Fruit fly (Drosophila melanogaster) whole organism, embryonic: ENCODE measurements around the gene CG44385.
A peak's percentile ranks its signal among the peaks of the same experiment; 100 is the strongest.

Experiments used
- Adf1 ChIP-seq: fragments of 200-800 bp; sonication (Bioruptor generic); IDR thresholded peaks from 2 replicates; pipeline ENCODE4 v1.3.6; 2022; ENCODE audit warnings: missing biosample characterization, missing genetic modification characterization
- CG10147 ChIP-seq: fragments of 200-800 bp; sonication (Bioruptor generic); optimal IDR thresholded peaks from 2 replicates; lab custom pipeline; 2019; ENCODE audit warnings: missing biosample characterization, mild to moderate bottlenecking, missing genetic modification characterization, moderate library complexity
- CG12236 ChIP-seq: fragments of 200-800 bp; sonication (Bioruptor generic); optimal IDR thresholded peaks from 2 replicates; lab custom pipeline; 2016; ENCODE audit warnings: missing biosample characterization, missing genetic modification characterization
- CG12659 ChIP-seq: fragments of 200-800 bp; sonication (Bioruptor generic); optimal IDR thresholded peaks from 3 replicates; lab custom pipeline; 2017; ENCODE audit warnings: mild to moderate bottlenecking, missing biosample characterization, missing genetic modification reagents, missing genetic modification characterization
- CG13296 ChIP-seq: fragments of 200-800 bp; sonication (Bioruptor generic); optimal IDR thresholded peaks from 3 replicates; lab custom pipeline; 2018; ENCODE audit warnings: missing biosample characterization, mild to moderate bottlenecking, missing genetic modification characterization
- CG14441 ChIP-seq: fragments of 200-800 bp; sonication (Bioruptor generic); IDR thresholded peaks from 2 replicates; pipeline ENCODE4 v1.3.6; 2022; ENCODE audit warnings: missing biosample characterization, missing genetic modification characterization
- CG15479 ChIP-seq: fragments of 200-800 bp; sonication (Bioruptor generic); optimal IDR thresholded peaks from 3 replicates; lab custom pipeline; 2019; ENCODE audit warnings: missing biosample characterization, mild to moderate bottlenecking, missing genetic modification characterization, moderate library complexity
- CG16863 ChIP-seq: fragments of 200-800 bp; sonication (Bioruptor generic); optimal IDR thresholded peaks from 3 replicates; lab custom pipeline; 2016; ENCODE audit warnings: missing biosample characterization, missing genetic modification characterization
- CG17186 ChIP-seq: fragments of 200-800 bp; sonication (Bioruptor generic); optimal IDR thresholded peaks from 3 replicates; lab custom pipeline; 2017; ENCODE audit warnings: missing biosample characterization, missing genetic modification reagents, missing genetic modification characterization
- CG17385 ChIP-seq: fragments of 200-800 bp; sonication (Bioruptor generic); optimal IDR thresholded peaks from 3 replicates; lab custom pipeline; 2018; ENCODE audit warnings: missing biosample characterization, mild to moderate bottlenecking, missing genetic modification characterization
- CG31388 ChIP-seq: fragments of 200-800 bp; sonication (Bioruptor generic); optimal IDR thresholded peaks from 2 replicates; lab custom pipeline; 2016; ENCODE audit warnings: missing biosample characterization, missing genetic modification characterization
- CG4328 ChIP-seq: fragments of 200-800 bp; sonication (Bioruptor generic); optimal IDR thresholded peaks from 3 replicates; lab custom pipeline; 2017; ENCODE audit warnings: missing biosample characterization, missing genetic modification reagents, missing genetic modification characterization
- CG4854 ChIP-seq: fragments of 200-800 bp; sonication (Bioruptor generic); optimal IDR thresholded peaks from 2 replicates; lab custom pipeline; 2016; ENCODE audit warnings: missing biosample characterization, missing genetic modification characterization, inconsistent platforms
- CG6683 ChIP-seq: fragments of 200-800 bp; sonication (Bioruptor generic); optimal IDR thresholded peaks from 2 replicates; lab custom pipeline; 2017; ENCODE audit warnings: missing biosample characterization, mild to moderate bottlenecking, missing genetic modification characterization, missing genetic modification reagents
- CG6791 ChIP-seq: fragments of 200-800 bp; sonication (Bioruptor generic); IDR thresholded peaks from 3 replicates; pipeline ENCODE4 v1.3.6; 2022; ENCODE audit warnings: missing biosample characterization, missing genetic modification characterization; ENCODE audit not compliant: partially characterized antibody
- CG7372 ChIP-seq: fragments of 200-800 bp; sonication (Bioruptor generic); IDR thresholded peaks from 2 replicates; pipeline ENCODE4 v1.3.6; 2022; ENCODE audit warnings: missing biosample characterization, missing genetic modification characterization
- CG8290 ChIP-seq, 3 experiments: fragments of 200-800 bp; sonication (Bioruptor generic); optimal IDR thresholded peaks; 2 replicates each; lab custom pipeline; 2016 to 2019; ENCODE audit warnings: missing biosample characterization in 3 of 3, missing genetic modification characterization in 3 of 3, mild to moderate bottlenecking in 2 of 3, moderate library complexity in 1 of 3
- CG8388 ChIP-seq: fragments of 200-800 bp; sonication (Bioruptor generic); optimal IDR thresholded peaks from 2 replicates; lab custom pipeline; 2019; ENCODE audit warnings: missing biosample characterization, mild to moderate bottlenecking, missing genetic modification characterization, moderate library complexity
- CG8924 ChIP-seq: fragments of 200-800 bp; optimal IDR thresholded peaks from 3 replicates; lab custom pipeline; 2019; ENCODE audit warnings: missing biosample characterization, mild to moderate bottlenecking, missing genetic modification characterization, moderate library complexity
- CTCF ChIP-seq: fragments of 200-800 bp; sonication (Bioruptor generic); optimal IDR thresholded peaks from 2 replicates; lab custom pipeline; 2017; ENCODE audit warnings: missing biosample characterization, mild to moderate bottlenecking, missing genetic modification characterization, moderate library complexity
- CrebB ChIP-seq: fragments of 200-800 bp; sonication (Bioruptor generic); optimal IDR thresholded peaks from 3 replicates; lab custom pipeline; 2018; ENCODE audit warnings: missing biosample characterization, mild to moderate bottlenecking, missing genetic modification characterization
- D ChIP-seq, 2 experiments: fragments of 200-800 bp in 1 of 2; fragments of >200 bp in 1 of 2; sonication (Bioruptor generic) in 1 of 2; optimal IDR thresholded peaks; 2 replicates in 1 of 2; 3 replicates in 1 of 2; lab custom pipeline; 2017; ENCODE audit warnings: mild to moderate bottlenecking in 1 of 2, missing biosample characterization in 1 of 2, missing genetic modification characterization in 1 of 2, missing genetic modification reagents in 1 of 2
- Hmr ChIP-seq: fragments of 200-800 bp; sonication (Bioruptor generic); optimal IDR thresholded peaks from 3 replicates; lab custom pipeline; 2017; ENCODE audit warnings: mild to moderate bottlenecking, missing biosample characterization, missing genetic modification reagents, missing genetic modification characterization
- Hmx ChIP-seq: fragments of 200-800 bp; sonication (Bioruptor generic); optimal IDR thresholded peaks from 2 replicates; lab custom pipeline; 2016; ENCODE audit warnings: missing biosample characterization, missing genetic modification characterization
- Lhr ChIP-seq: fragments of 200-800 bp; sonication (Bioruptor generic); optimal IDR thresholded peaks from 3 replicates; lab custom pipeline; 2017; ENCODE audit warnings: mild to moderate bottlenecking, missing biosample characterization, missing genetic modification reagents, missing genetic modification characterization
- Max ChIP-seq: fragments of 200-800 bp; sonication (Bioruptor generic); optimal IDR thresholded peaks from 2 replicates; lab custom pipeline; 2016; ENCODE audit warnings: missing biosample characterization, mild to moderate bottlenecking, missing genetic modification characterization
- Mes4 ChIP-seq: fragments of 200-800 bp; sonication (Bioruptor generic); optimal IDR thresholded peaks from 2 replicates; lab custom pipeline; 2016; ENCODE audit warnings: missing biosample characterization, missing genetic modification characterization
- Nf-YA ChIP-seq: fragments of 200-800 bp; sonication (Bioruptor generic); IDR thresholded peaks from 2 replicates; pipeline ENCODE4 v1.3.6; 2022; ENCODE audit warnings: missing biosample characterization, missing genetic modification characterization
- Nf-YB ChIP-seq: fragments of 200-800 bp; sonication (Bioruptor generic); optimal IDR thresholded peaks from 3 replicates; lab custom pipeline; 2019; ENCODE audit warnings: missing biosample characterization, mild to moderate bottlenecking, missing genetic modification characterization, moderate library complexity
- Usf ChIP-seq: fragments of 200-800 bp; sonication (Bioruptor generic); optimal IDR thresholded peaks from 2 replicates; lab custom pipeline; 2017; ENCODE audit warnings: missing genotype, missing biosample characterization, missing genetic modification characterization
- aop ChIP-seq: fragments of 200-800 bp; sonication (Bioruptor generic); IDR thresholded peaks from 2 replicates; pipeline ENCODE4 v1.3.6; 2022; ENCODE audit warnings: missing biosample characterization, missing genetic modification characterization
- ap ChIP-seq: fragments of 200-800 bp; sonication (Bioruptor generic); IDR thresholded peaks from 2 replicates; pipeline ENCODE4 v1.3.6; 2022; ENCODE audit warnings: missing biosample characterization, missing genetic modification characterization
- az2 ChIP-seq: fragments of 200-800 bp; sonication (Bioruptor generic); optimal IDR thresholded peaks from 3 replicates; lab custom pipeline; 2016; ENCODE audit warnings: missing biosample characterization, missing genetic modification characterization
- disco-r ChIP-seq: fragments of 200-800 bp; sonication (Bioruptor generic); optimal IDR thresholded peaks from 2 replicates; lab custom pipeline; 2016; ENCODE audit warnings: missing biosample characterization, missing genetic modification characterization
- jumu ChIP-seq: fragments of 200-800 bp; sonication (Bioruptor generic); optimal IDR thresholded peaks from 3 replicates; lab custom pipeline; 2016; ENCODE audit warnings: missing biosample characterization, missing genetic modification characterization
- knrl ChIP-seq: fragments of 200-800 bp; sonication (Bioruptor generic); IDR thresholded peaks from 3 replicates; pipeline ENCODE4 v1.3.6; 2022; ENCODE audit warnings: missing biosample characterization, missing genetic modification characterization; ENCODE audit not compliant: partially characterized antibody
- nerfin-1 ChIP-seq: fragments of 200-800 bp; sonication (Bioruptor generic); optimal IDR thresholded peaks from 3 replicates; lab custom pipeline; 2019; ENCODE audit warnings: missing biosample characterization, mild to moderate bottlenecking, missing genetic modification characterization, moderate library complexity
- pb ChIP-seq: fragments of 200-800 bp; sonication (Bioruptor generic); optimal IDR thresholded peaks from 3 replicates; lab custom pipeline; 2016; ENCODE audit warnings: missing biosample characterization, missing genetic modification characterization
- schlank ChIP-seq: fragments of 200-800 bp; sonication (Bioruptor generic); optimal IDR thresholded peaks from 2 replicates; lab custom pipeline; 2018; ENCODE audit warnings: missing biosample characterization, mild to moderate bottlenecking, missing genetic modification characterization
- sd ChIP-seq: fragments of 200-800 bp; sonication (Bioruptor generic); optimal IDR thresholded peaks from 3 replicates; lab custom pipeline; 2018; ENCODE audit warnings: missing biosample characterization, mild to moderate bottlenecking, missing genetic modification characterization, moderate library complexity
- sens ChIP-seq: fragments of 200-800 bp; sonication (Bioruptor generic); peaks from one replicate; lab custom pipeline; 2016; ENCODE audit warnings: missing biosample characterization, missing genetic modification characterization
- sisA ChIP-seq: fragments of 200-800 bp; sonication (Bioruptor generic); IDR thresholded peaks from 2 replicates; pipeline ENCODE4 v1.3.6; 2022; ENCODE audit warnings: missing biosample characterization, missing genetic modification characterization
- sqz ChIP-seq: fragments of 200-800 bp; sonication (Bioruptor generic); optimal IDR thresholded peaks from 3 replicates; lab custom pipeline; 2018; ENCODE audit warnings: missing biosample characterization, mild to moderate bottlenecking, missing genetic modification characterization
- tin ChIP-seq: fragments of 200-800 bp; sonication (Bioruptor generic); optimal IDR thresholded peaks from 3 replicates; lab custom pipeline; 2016; ENCODE audit warnings: missing biosample characterization, missing genetic modification characterization
- usp ChIP-seq: fragments of >200 bp; optimal IDR thresholded peaks from 2 replicates; lab custom pipeline; 2017; ENCODE audit warnings: missing biosample characterization, missing genetic modification characterization
- vnd ChIP-seq: fragments of 200-800 bp; sonication (Bioruptor generic); IDR thresholded peaks from 3 replicates; pipeline ENCODE4 v1.3.6; 2022; ENCODE audit warnings: missing biosample characterization, missing genetic modification characterization; ENCODE audit not compliant: partially characterized antibody
- z ChIP-seq: fragments of 200-800 bp; sonication (Bioruptor generic); IDR thresholded peaks from 3 replicates; pipeline ENCODE4 v1.3.6; 2022; ENCODE audit warnings: missing biosample characterization, missing genetic modification characterization
- zfh2 ChIP-seq: fragments of 200-800 bp; sonication (Bioruptor generic); optimal IDR thresholded peaks from 2 replicates; lab custom pipeline; 2016; ENCODE audit warnings: missing biosample characterization, missing genetic modification characterization

CG44385 gene

dm6 chrX:11146598-11147176 is 14.5 kb upstream of the CG44385 start (continued):
- TF ChIP-seq D (optimal IDR thresholded peaks at IDR 0.05; lab: Kevin White, UChicago) (no peak), D (GFP tag; optimal IDR thresholded peaks at IDR 0.05; lab: Kevin White, UChicago) (no peak), CrebB (no peak), usp (GFP tag; lab: Kevin White, UChicago) (no peak), az2 (no peak), tin (GFP tag; lab: Kevin White, UChicago) (no peak), jumu (GFP tag; lab: Kevin White, UChicago) (no peak), Usf (GFP tag; lab: Kevin White, UChicago) (no peak), Nf-YA (GFP tag; lab: Robert Waterston, UW) (no peak), CG12659 (GFP tag; lab: Kevin White, UChicago) (peak; percentile 1), CG12236 (GFP tag; lab: Kevin White, UChicago) (no peak), CG4854 (no peak), CG17385 (no peak), CG15479 (peak; percentile 64), CG16863 (GFP tag; lab: Kevin White, UChicago) (no peak), schlank (no peak), CG8388 (no peak), CG10147 (peak; percentile 12), CG8290 (GFP tag; optimal IDR thresholded peaks at IDR 0.05; lab: Kevin White, UChicago) (no peak), CG8290 (tag; optimal IDR thresholded peaks at IDR 0.05; lab: Kevin White, UChicago) (no peak), vnd (GFP tag; lab: Robert Waterston, UW) (no peak), CTCF (GFP tag; lab: Kevin White, UChicago) (no peak), pb (GFP tag; lab: Kevin White, UChicago) (peak; percentile 3), ap (GFP tag; lab: Robert Waterston, UW) (no peak), Adf1 (GFP tag; lab: Robert Waterston, UW) (no peak), sd (tag; lab: Kevin White, UChicago) (no peak), CG6683 (no peak), disco-r (no peak), knrl (GFP tag; lab: Robert Waterston, UW) (no peak), z (no peak), CG6791 (GFP tag; lab: Robert Waterston, UW) (no peak), Hmr (GFP tag; lab: Kevin White, UChicago) (no peak), sisA (GFP tag; lab: Robert Waterston, UW) (0 out of 2 replicates have a peak, but pooled peaks have one; percentile 32), CG31388 (GFP tag; lab: Kevin White, UChicago) (no peak), CG13296 (GFP tag; lab: Kevin White, UChicago) (no peak), CG4328 (GFP tag; lab: Kevin White, UChicago) (no peak), sqz (GFP tag; lab: Kevin White, UChicago) (no peak), Lhr (GFP tag; lab: Kevin White, UChicago) (no peak), CG8924 (tag; lab: Kevin White, UChicago) (peak; percentile 10), nerfin-1 (tag; lab: Kevin White, UChicago) (peak; percentile 45), CG17186 (no peak), zfh2 (GFP tag; lab: Kevin White, UChicago) (no peak), sens (GFP tag; lab: Kevin White, UChicago) (peak; percentile 87), Hmx (no peak), aop (no peak), Max (GFP tag; lab: Kevin White, UChicago) (no peak), CG14441 (GFP tag; lab: Robert Waterston, UW) (peak; percentile 23; the same call in 1 of the 2 replicates), Nf-YB (GFP tag; lab: Kevin White, UChicago) (no peak), Mes4 (GFP tag; lab: Kevin White, UChicago) (no peak), CG7372 (no peak)
